Worm (Caenorhabditis elegans): ENCODE results near the gene ZK1307.1.
A peak's percentile ranks its signal among the peaks of the same experiment; 100 is the strongest.

Gene ZK1307.1

ce11 chrII:9605336-9605735 lies 50.0 kb downstream of the ZK1307.1 start, which contains the start of gene nhr-19:
nhr-19 (minus strand) TSS chrII:9605526.
- no peak for TF ChIP-seq pqm-1 (tag; optimal IDR thresholded peaks at IDR 0.05)
- no peak for TF ChIP-seq nhr-11 (tag; optimal IDR thresholded peaks at IDR 0.05)
- TF ChIP-seq skn-1 (tag; optimal IDR thresholded peaks at IDR 0.05), result no peak
- no peak for TF ChIP-seq nhr-77 (tag; optimal IDR thresholded peaks at IDR 0.05)
- TF ChIP-seq mdl-1 (tag; optimal IDR thresholded peaks at IDR 0.05), result peak; percentile 17
- no peak for TF ChIP-seq elt-2 (tag; optimal IDR thresholded peaks at IDR 0.05)
- TF ChIP-seq zag-1 (tag; optimal IDR thresholded peaks at IDR 0.05), result no peak
- TF ChIP-seq fkh-10 (GFP tag; optimal IDR thresholded peaks at IDR 0.05), result no peak
- no peak for TF ChIP-seq lsy-12 (tag; optimal IDR thresholded peaks at IDR 0.05)
- TF ChIP-seq nhr-23 (tag; optimal IDR thresholded peaks at IDR 0.05), result no peak
- no peak for TF ChIP-seq eor-1 (tag; optimal IDR thresholded peaks at IDR 0.05)
- no peak for TF ChIP-seq ZK546.5 (tag; optimal IDR thresholded peaks at IDR 0.05)
- TF ChIP-seq nhr-76 (tag; optimal IDR thresholded peaks at IDR 0.05), result no peak
- TF ChIP-seq pha-4 (tag; optimal IDR thresholded peaks at IDR 0.05), result peak; percentile 85

ce11 chrII:9604685-9605084 lies 50.7 kb downstream of the ZK1307.1 start:
- TF ChIP-seq skn-1 (tag; optimal IDR thresholded peaks at IDR 0.05) (peak; percentile 18), pqm-1 (tag; optimal IDR thresholded peaks at IDR 0.05) (peak; percentile 53), pha-4 (tag; optimal IDR thresholded peaks at IDR 0.05) (peak; percentile 3), elt-2 (tag; optimal IDR thresholded peaks at IDR 0.05) (peak; percentile 24), R02D3.7 (tag; optimal IDR thresholded peaks at IDR 0.05) (no peak), unc-62 (GFP tag; optimal IDR thresholded peaks at IDR 0.05) (no peak)

Data from whole organism, L3 larva.